Comparison of ENCODE assay signal across 1 worm cellular context in the genomic region with DNA sequence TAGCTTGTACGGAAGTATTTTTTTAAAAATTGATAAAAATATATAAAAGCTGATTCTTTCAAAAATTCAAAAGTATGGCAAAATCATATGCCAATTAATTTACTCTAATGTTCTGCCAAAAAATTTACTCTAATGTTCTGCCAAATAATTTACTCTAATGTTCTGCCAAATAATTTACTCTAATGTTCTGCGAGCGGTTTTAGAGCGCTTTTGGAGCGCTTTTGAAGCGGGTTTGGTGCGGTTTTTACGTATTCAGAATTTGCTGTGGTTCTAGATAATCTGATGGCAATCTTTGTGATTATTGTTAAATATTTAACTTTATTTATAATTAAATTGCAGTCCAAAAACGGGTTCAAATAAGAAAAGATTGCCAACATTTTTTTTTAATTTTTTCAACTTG.
A peak's percentile ranks its signal among the peaks of the same experiment; 100 is the strongest.
TF ChIP-seq lines count a peak whose summit lies in the region.

No protein-coding gene starts in this region.

TF ChIP-seq in whole organism, late embryonic, 69 proteins besides CTCF, POLR2A, EP300 and RAD21 (continued from another document):
- TF ChIP-seq eyg-1 (tag; optimal IDR thresholded peaks at IDR 0.05; lab: Kevin White, UChicago) = no peak
- TF ChIP-seq ceh-24 (tag; optimal IDR thresholded peaks at IDR 0.05; lab: Kevin White, UChicago) = no peak
- TF ChIP-seq ceh-34 (tag; optimal IDR thresholded peaks at IDR 0.05; lab: Kevin White, UChicago) = peak; percentile 26
- TF ChIP-seq elt-2 (tag; optimal IDR thresholded peaks at IDR 0.05; lab: Kevin White, UChicago) = no peak
TF ChIP-seq in whole organism, late embryonic: peak in this region for 15.
